In the genomic region with DNA sequence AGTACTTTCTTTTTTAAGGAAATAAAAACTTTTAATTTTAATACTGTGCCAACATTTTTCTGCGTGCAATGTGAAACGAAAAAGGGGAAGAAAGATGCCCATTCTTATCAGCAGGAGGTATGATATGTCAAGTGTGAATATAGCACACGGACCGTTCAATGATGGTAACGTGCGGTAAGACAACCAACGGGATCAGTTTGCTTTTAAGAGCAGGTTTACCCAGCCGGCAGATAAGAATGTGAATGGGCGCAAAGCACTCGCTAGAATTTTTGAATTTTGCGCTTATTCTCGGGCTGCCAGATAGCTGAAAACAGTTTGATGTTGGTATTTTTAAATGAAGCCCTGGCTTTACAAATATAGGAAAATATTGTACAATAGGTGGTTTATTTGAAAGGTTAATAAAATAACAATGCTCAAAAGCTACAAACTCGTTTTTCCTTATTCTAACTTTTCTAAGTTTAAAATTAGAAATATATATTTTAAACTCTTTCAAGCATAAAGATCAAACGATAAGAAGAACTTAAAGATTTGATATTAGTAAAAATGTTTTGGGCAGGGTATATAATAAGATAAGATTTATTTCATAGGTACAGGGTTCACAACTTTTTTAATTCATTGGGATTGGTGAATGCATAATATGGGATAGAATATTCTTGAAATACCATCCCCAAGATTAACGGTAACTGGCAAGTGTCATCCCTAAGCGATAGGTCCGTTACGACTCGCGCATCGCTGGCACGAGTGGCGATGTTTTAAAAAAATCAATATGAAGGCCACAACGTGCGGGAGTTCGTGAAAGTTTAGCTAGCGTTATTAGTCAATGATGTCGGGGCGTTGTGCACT, we compare ENCODE assay signal across 5 fruit fly cellular contexts.
A peak's percentile ranks its signal among the peaks of the same experiment; 100 is the strongest.
TF ChIP-seq lines count a peak whose summit lies in the region.

A gene (plus strand): TSS at position 717 of the 843 bp plus-strand sequence.

- TF ChIP-seq CTCF in whole organism, embryonic (GFP tag; optimal IDR thresholded peaks at IDR 0.05; lab: Kevin White, UChicago): peak; percentile 26

TF ChIP-seq in whole organism, adult, 20 proteins besides CTCF, POLR2A, EP300 and RAD21 (continues in another document):
- TF ChIP-seq CG5204 (GFP tag; optimal IDR thresholded peaks at IDR 0.05; lab: Kevin White, UChicago): peak; percentile 59
- peak; percentile 61 for TF ChIP-seq ovo (GFP tag; optimal IDR thresholded peaks at IDR 0.05; lab: Kevin White, UChicago)
- TF ChIP-seq kay (GFP tag; lab: Kevin White, UChicago; ENCODE audit: borderline replicate concordance): no peak
- no peak for TF ChIP-seq bab1 (GFP tag; optimal IDR thresholded peaks at IDR 0.05; lab: Kevin White, UChicago)
- TF ChIP-seq CG11617 (GFP tag; optimal IDR thresholded peaks at IDR 0.05; lab: Kevin White, UChicago): no peak
- TF ChIP-seq Clk (GFP tag; optimal IDR thresholded peaks at IDR 0.05; lab: Kevin White, UChicago): no peak
- no peak for TF ChIP-seq CG33017 (tag; optimal IDR thresholded peaks at IDR 0.05; lab: Kevin White, UChicago)
- TF ChIP-seq toe (GFP tag; optimal IDR thresholded peaks at IDR 0.05; lab: Kevin White, UChicago): peak; percentile 19
- TF ChIP-seq Crg-1 (GFP tag; optimal IDR thresholded peaks at IDR 0.05; lab: Kevin White, UChicago): no peak
- no peak for TF ChIP-seq Mnt (GFP tag; optimal IDR thresholded peaks at IDR 0.05; lab: Kevin White, UChicago)
- TF ChIP-seq cic (GFP tag; optimal IDR thresholded peaks at IDR 0.05; lab: Kevin White, UChicago): no peak
- TF ChIP-seq CG12768 (GFP tag; optimal IDR thresholded peaks at IDR 0.05; lab: Kevin White, UChicago): no peak
- TF ChIP-seq CG1620 (GFP tag; optimal IDR thresholded peaks at IDR 0.05; lab: Kevin White, UChicago): no peak
- no peak for TF ChIP-seq cnc (optimal IDR thresholded peaks at IDR 0.05; lab: Kevin White, UChicago)
- peak; percentile 12 for TF ChIP-seq CG7045 (GFP tag; optimal IDR thresholded peaks at IDR 0.05; lab: Kevin White, UChicago)
- TF ChIP-seq tj (GFP tag; optimal IDR thresholded peaks at IDR 0.05; lab: Kevin White, UChicago): no peak
- TF ChIP-seq CG14711 (tag; optimal IDR thresholded peaks at IDR 0.05; lab: Kevin White, UChicago): no peak

TF ChIP-seq in whole organism, embryonic, 481 proteins besides CTCF, POLR2A, EP300 and RAD21 (continues in another document):
- TF ChIP-seq CG3163 (GFP tag; optimal IDR thresholded peaks at IDR 0.05; lab: Kevin White, UChicago) (peak; percentile 18), p53 (GFP tag; optimal IDR thresholded peaks at IDR 0.05; lab: Kevin White, UChicago) (no peak), CG12744 (GFP tag; optimal IDR thresholded peaks at IDR 0.05; lab: Kevin White, UChicago) (peak; percentile 37), CG4424 (GFP tag; optimal IDR thresholded peaks at IDR 0.05; lab: Kevin White, UChicago) (peak; percentile 49), Vsx1 (GFP tag; optimal IDR thresholded peaks at IDR 0.05; lab: Kevin White, UChicago) (no peak), sens (GFP tag; lab: Kevin White, UChicago) (peak; percentile 84), pum (GFP tag; optimal IDR thresholded peaks at IDR 0.05; lab: Kevin White, UChicago) (no peak), CG14710 (tag; optimal IDR thresholded peaks at IDR 0.05; lab: Kevin White, UChicago) (peak; percentile 51), CG13287 (GFP tag; IDR thresholded peaks at IDR 0.05; lab: Robert Waterston, UW; ENCODE audit: partially characterized antibody) (peak; percentile 82), TFAM (GFP tag; optimal IDR thresholded peaks at IDR 0.05; lab: Kevin White, UChicago) (no peak), CoRest (tag; optimal IDR thresholded peaks at IDR 0.05; lab: Kevin White, UChicago) (peak; percentile 76), CG1832 (GFP tag; optimal IDR thresholded peaks at IDR 0.05; lab: Kevin White, UChicago) (no peak), rib (GFP tag; IDR thresholded peaks at IDR 0.05; lab: Robert Waterston, UW) (no peak), slp2 (GFP tag; optimal IDR thresholded peaks at IDR 0.05; lab: Kevin White, UChicago) (no peak), Lpt (GFP tag; optimal IDR thresholded peaks at IDR 0.05; lab: Kevin White, UChicago) (no peak), Hey (tag; optimal IDR thresholded peaks at IDR 0.05; lab: Kevin White, UChicago) (no peak), otp (GFP tag; IDR thresholded peaks at IDR 0.05; lab: Robert Waterston, UW) (no peak)

TF ChIP-seq in whole organism, prepupa, 60 proteins besides CTCF, POLR2A, EP300 and RAD21 (continues in another document):
- TF ChIP-seq svp (GFP tag; lab: Kevin White, UChicago) (peak; percentile 66), CG6792 (GFP tag; optimal IDR thresholded peaks at IDR 0.05; lab: Kevin White, UChicago) (no peak), OdsH (GFP tag; optimal IDR thresholded peaks at IDR 0.05; lab: Kevin White, UChicago) (peak; percentile 19), dac (GFP tag; optimal IDR thresholded peaks at IDR 0.05; lab: Kevin White, UChicago) (no peak), CG31627 (GFP tag; optimal IDR thresholded peaks at IDR 0.05; lab: Kevin White, UChicago) (peak; percentile 19), Hr4 (GFP tag; optimal IDR thresholded peaks at IDR 0.05; lab: Kevin White, UChicago) (peak; percentile 26), Eip78C (GFP tag; lab: Kevin White, UChicago) (peak; percentile 65), cyc (GFP tag; optimal IDR thresholded peaks at IDR 0.05; lab: Kevin White, UChicago) (peak; percentile 18), Hr39 (GFP tag; optimal IDR thresholded peaks at IDR 0.05; lab: Kevin White, UChicago) (peak; percentile 35), esn (GFP tag; optimal IDR thresholded peaks at IDR 0.05; lab: Kevin White, UChicago) (peak; percentile 7), Smox (GFP tag; optimal IDR thresholded peaks at IDR 0.05; lab: Kevin White, UChicago) (no peak), eg (GFP tag; IDR thresholded peaks at IDR 0.05; lab: Robert Waterston, UW) (0 out of 3 replicates have a peak, but pooled peaks have one; percentile 20), lz (GFP tag; optimal IDR thresholded peaks at IDR 0.05; lab: Kevin White, UChicago) (peak; percentile 15), acj6 (GFP tag; optimal IDR thresholded peaks at IDR 0.05; lab: Kevin White, UChicago) (peak; percentile 22), CG6808 (GFP tag; optimal IDR thresholded peaks at IDR 0.05; lab: Kevin White, UChicago) (no peak), pdm3 (GFP tag; optimal IDR thresholded peaks at IDR 0.05; lab: Kevin White, UChicago) (peak; percentile 32), CG10631 (GFP tag; optimal IDR thresholded peaks at IDR 0.05; lab: Kevin White, UChicago) (peak; percentile 40)

TF ChIP-seq in whole organism, pupa, 21 proteins besides CTCF, POLR2A, EP300 and RAD21:
- TF ChIP-seq CG4496 (GFP tag; IDR thresholded peaks at IDR 0.05; lab: Robert Waterston, UW) (0 out of 3 replicates have a peak, but pooled peaks have one; percentile 10), CG10348 (GFP tag; IDR thresholded peaks at IDR 0.05; lab: Robert Waterston, UW) (no peak), gl (tag; optimal IDR thresholded peaks at IDR 0.05; lab: Kevin White, UChicago) (no peak), CG14655 (GFP tag; optimal IDR thresholded peaks at IDR 0.05; lab: Kevin White, UChicago) (peak; percentile 14), D1 (tag; optimal IDR thresholded peaks at IDR 0.05; lab: Kevin White, UChicago) (no peak)

TF ChIP-seq in whole organism, wandering third instar larva, 38 proteins besides CTCF, POLR2A, EP300 and RAD21:
- TF ChIP-seq Hnf4 (GFP tag; optimal IDR thresholded peaks at IDR 0.05; lab: Kevin White, UChicago): no peak
- TF ChIP-seq HLH106 (tag; optimal IDR thresholded peaks at IDR 0.05; lab: Kevin White, UChicago): peak; percentile 6
- peak; percentile 1 for TF ChIP-seq h (GFP tag; optimal IDR thresholded peaks at IDR 0.05; lab: Kevin White, UChicago)
- TF ChIP-seq ey (GFP tag; optimal IDR thresholded peaks at IDR 0.05; lab: Kevin White, UChicago): no peak
- TF ChIP-seq sv (GFP tag; optimal IDR thresholded peaks at IDR 0.05; lab: Kevin White, UChicago): peak; percentile 31
- peak in 1 of 2 experiments; percentile 16 for TF ChIP-seq foxo (GFP tag; optimal IDR thresholded peaks at IDR 0.05; lab: Kevin White, UChicago)
- no peak for TF ChIP-seq Dfd (GFP tag; optimal IDR thresholded peaks at IDR 0.05; lab: Kevin White, UChicago)
- TF ChIP-seq CrebA (GFP tag; optimal IDR thresholded peaks at IDR 0.05; lab: Kevin White, UChicago; ENCODE audit: borderline replicate concordance): no peak
TF ChIP-seq in whole organism, wandering third instar larva: peak in this region for 4.
